Worm (Caenorhabditis elegans): ENCODE data around the gene E02H9.7.

DNA sequence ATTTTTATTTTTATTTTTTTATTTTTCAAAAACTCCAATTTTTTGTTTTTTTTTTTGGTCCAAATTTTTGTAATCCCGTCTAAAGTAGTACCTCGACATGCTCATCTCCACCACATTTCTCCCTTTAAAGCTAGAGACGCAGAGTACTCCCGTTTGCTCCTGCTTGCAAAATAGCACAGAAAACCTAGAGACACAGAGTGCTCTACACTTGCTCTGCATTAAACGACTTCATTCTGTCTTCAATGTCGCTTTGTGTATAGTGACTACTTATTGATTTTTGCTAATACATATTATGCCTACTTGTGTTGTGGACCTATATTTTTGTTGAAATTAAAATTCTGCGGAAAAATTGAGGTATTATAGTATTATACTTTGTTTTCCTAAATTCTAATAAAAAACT, 19.4 kb downstream of the E02H9.7 start, which contains the start of gene W04B5.8:
- TF ChIP-seq W03F9.2 (tag; optimal IDR thresholded peaks at IDR 0.05), result no peak
- no peak for TF ChIP-seq dao-5 (tag; optimal IDR thresholded peaks at IDR 0.05)
